Fruit fly (Drosophila melanogaster) whole organism, embryonic: ENCODE results near the gene Gem2.

Experiments used
- Adf1 ChIP-seq: fragments of 200-800 bp; sonication (Bioruptor generic); IDR thresholded peaks from 2 replicates; pipeline ENCODE4 v1.3.6; 2022; ENCODE audit warnings: missing biosample characterization, missing genetic modification characterization
- Antp ChIP-seq: fragments of 200-800 bp; sonication (Bioruptor generic); optimal IDR thresholded peaks from 3 replicates; lab custom pipeline; 2016; ENCODE audit warnings: missing biosample characterization, missing genetic modification characterization
- Atf3 ChIP-seq: fragments of 200-800 bp; sonication (Bioruptor generic); optimal IDR thresholded peaks from 3 replicates; lab custom pipeline; 2016; ENCODE audit warnings: missing biosample characterization, missing genetic modification characterization
- CG11093 ChIP-seq: fragments of 200-800 bp; sonication (Bioruptor generic); IDR thresholded peaks from 3 replicates; pipeline ENCODE4 v1.3.6; 2022; ENCODE audit warnings: missing biosample characterization, missing genetic modification characterization
- CG11560 ChIP-seq: fragments of 200-800 bp; sonication (Bioruptor generic); IDR thresholded peaks from 3 replicates; pipeline ENCODE4 v1.3.6; 2022; ENCODE audit warnings: missing biosample characterization, missing genetic modification characterization
- CG12391 ChIP-seq: fragments of 200-800 bp; sonication (Bioruptor generic); optimal IDR thresholded peaks from 3 replicates; lab custom pipeline; 2018; ENCODE audit warnings: missing biosample characterization, mild to moderate bottlenecking, missing genetic modification characterization, moderate library complexity
- CG17186 ChIP-seq: fragments of 200-800 bp; sonication (Bioruptor generic); optimal IDR thresholded peaks from 3 replicates; lab custom pipeline; 2017; ENCODE audit warnings: missing biosample characterization, missing genetic modification reagents, missing genetic modification characterization
- CG18619 ChIP-seq: fragments of 200-800 bp; sonication (Bioruptor generic); optimal IDR thresholded peaks from 3 replicates; lab custom pipeline; 2017; ENCODE audit warnings: missing biosample characterization, mild to moderate bottlenecking, missing genetic modification characterization
- CG2875 ChIP-seq: fragments of 200-800 bp; sonication (Bioruptor generic); optimal IDR thresholded peaks from 2 replicates; lab custom pipeline; 2017; ENCODE audit warnings: missing biosample characterization, mild to moderate bottlenecking, missing genetic modification characterization, missing genetic modification reagents
- CG3281 ChIP-seq: fragments of 200-800 bp; sonication (Bioruptor generic); optimal IDR thresholded peaks from 3 replicates; lab custom pipeline; 2017; ENCODE audit warnings: missing biosample characterization, mild to moderate bottlenecking, missing genetic modification characterization
- CG34224 ChIP-seq: fragments of 200-800 bp; sonication (Bioruptor generic); IDR thresholded peaks from 3 replicates; pipeline ENCODE4 v1.3.6; 2022; ENCODE audit warnings: missing biosample characterization, missing genetic modification characterization; ENCODE audit not compliant: partially characterized antibody
- CG3847 ChIP-seq: fragments of 200-800 bp; sonication (Bioruptor generic); IDR thresholded peaks from 2 replicates; pipeline ENCODE4 v1.3.6; 2022; ENCODE audit warnings: missing biosample characterization, missing genetic modification characterization
- CG3995 ChIP-seq: fragments of 200-800 bp; sonication (Bioruptor generic); optimal IDR thresholded peaks from 3 replicates; lab custom pipeline; 2016; ENCODE audit warnings: missing biosample characterization, missing genetic modification characterization
- CG43689 ChIP-seq: fragments of 200-800 bp; sonication (Bioruptor generic); IDR thresholded peaks from 2 replicates; pipeline ENCODE4 v1.3.6; 2022; ENCODE audit warnings: missing biosample characterization, missing genetic modification characterization
- CG5180 ChIP-seq: fragments of 200-800 bp; sonication (Bioruptor generic); optimal IDR thresholded peaks from 3 replicates; lab custom pipeline; 2017; ENCODE audit warnings: missing biosample characterization, missing genetic modification characterization, mild to moderate bottlenecking, moderate library complexity, missing genetic modification reagents
- CG6791 ChIP-seq: fragments of 200-800 bp; sonication (Bioruptor generic); IDR thresholded peaks from 3 replicates; pipeline ENCODE4 v1.3.6; 2022; ENCODE audit warnings: missing biosample characterization, missing genetic modification characterization; ENCODE audit not compliant: partially characterized antibody
- CG6854 ChIP-seq: fragments of 200-800 bp; sonication (Bioruptor generic); optimal IDR thresholded peaks from 3 replicates; lab custom pipeline; 2017; ENCODE audit warnings: missing biosample characterization, mild to moderate bottlenecking, missing genetic modification characterization
- CG8944 ChIP-seq: fragments of 200-800 bp; sonication (Bioruptor generic); optimal IDR thresholded peaks from 3 replicates; lab custom pipeline; 2016; ENCODE audit warnings: missing biosample characterization, missing genetic modification characterization
- CG9437 ChIP-seq: fragments of 200-800 bp; sonication (Bioruptor generic); optimal IDR thresholded peaks from 2 replicates; lab custom pipeline; 2018; ENCODE audit warnings: missing biosample characterization, mild to moderate bottlenecking, missing genetic modification characterization
- D19B ChIP-seq: fragments of 200-800 bp; sonication (Bioruptor generic); optimal IDR thresholded peaks from 2 replicates; lab custom pipeline; 2017; ENCODE audit warnings: missing biosample characterization, mild to moderate bottlenecking, missing genetic modification characterization
- Dll ChIP-seq: fragments of 200-800 bp; sonication (Bioruptor generic); IDR thresholded peaks from 4 replicates; pipeline ENCODE4 v1.3.6; 2022; ENCODE audit warnings: missing biosample characterization, missing genetic modification characterization; ENCODE audit not compliant: partially characterized antibody
- Fer1 ChIP-seq: fragments of 200-800 bp; sonication (Bioruptor generic); optimal IDR thresholded peaks from 2 replicates; lab custom pipeline; 2017; ENCODE audit warnings: missing biosample characterization, mild to moderate bottlenecking, missing genetic modification characterization
- H15 ChIP-seq: fragments of 200-800 bp; sonication (Bioruptor generic); IDR thresholded peaks from 3 replicates; pipeline ENCODE4 v1.3.6; 2022; ENCODE audit warnings: missing biosample characterization, missing genetic modification characterization
- NFAT ChIP-seq: fragments of 200-800 bp; sonication (Bioruptor generic); IDR thresholded peaks from 2 replicates; pipeline ENCODE4 v1.3.6; 2022; ENCODE audit warnings: missing biosample characterization, missing genetic modification characterization
- NK7.1 ChIP-seq: fragments of 200-800 bp; sonication (Bioruptor generic); optimal IDR thresholded peaks from 3 replicates; lab custom pipeline; 2016; ENCODE audit warnings: missing biosample characterization, missing genetic modification characterization
- Neu2 ChIP-seq: fragments of 200-800 bp; sonication (Bioruptor generic); optimal IDR thresholded peaks from 3 replicates; lab custom pipeline; 2016; ENCODE audit warnings: missing biosample characterization, missing genetic modification characterization, borderline replicate concordance
- Nf-YA ChIP-seq: fragments of 200-800 bp; sonication (Bioruptor generic); IDR thresholded peaks from 2 replicates; pipeline ENCODE4 v1.3.6; 2022; ENCODE audit warnings: missing biosample characterization, missing genetic modification characterization
- PHDP ChIP-seq: fragments of 200-800 bp; sonication (Bioruptor generic); optimal IDR thresholded peaks from 3 replicates; lab custom pipeline; 2018; ENCODE audit warnings: missing biosample characterization, mild to moderate bottlenecking, missing genetic modification characterization, moderate library complexity
- Sox102F ChIP-seq: fragments of 200-800 bp; sonication (Bioruptor generic); optimal IDR thresholded peaks from 2 replicates; lab custom pipeline; 2018; ENCODE audit warnings: missing biosample characterization, mild to moderate bottlenecking, missing genetic modification characterization, moderate library complexity
- TFAM ChIP-seq: fragments of 200-800 bp; sonication (Bioruptor generic); optimal IDR thresholded peaks from 2 replicates; lab custom pipeline; 2017; ENCODE audit warnings: missing biosample characterization, missing genetic modification characterization, inconsistent platforms
- Usf ChIP-seq: fragments of 200-800 bp; sonication (Bioruptor generic); optimal IDR thresholded peaks from 2 replicates; lab custom pipeline; 2017; ENCODE audit warnings: missing genotype, missing biosample characterization, missing genetic modification characterization
- ash1 ChIP-seq: fragments of 200-800 bp; sonication (Bioruptor generic); optimal IDR thresholded peaks from 2 replicates; lab custom pipeline; 2018; ENCODE audit warnings: missing biosample characterization, mild to moderate bottlenecking, missing genetic modification characterization
- bbx ChIP-seq: fragments of 200-800 bp; sonication (Bioruptor generic); IDR thresholded peaks from 2 replicates; pipeline ENCODE4 v1.3.6; 2022; ENCODE audit warnings: missing biosample characterization, missing genetic modification characterization; ENCODE audit not compliant: partially characterized antibody
- cato ChIP-seq: fragments of 200-800 bp; sonication (Bioruptor generic); optimal IDR thresholded peaks from 2 replicates; lab custom pipeline; 2016; ENCODE audit warnings: missing biosample characterization, missing genetic modification characterization, borderline replicate concordance
- cwo ChIP-seq: fragments of 200-800 bp; sonication (Bioruptor generic); optimal IDR thresholded peaks from 3 replicates; lab custom pipeline; 2017; ENCODE audit warnings: missing biosample characterization, missing genetic modification characterization, mild to moderate bottlenecking, moderate library complexity, missing genetic modification reagents
- dati ChIP-seq: fragments of 200-800 bp; sonication (Bioruptor generic); IDR thresholded peaks from 2 replicates; pipeline ENCODE4 v1.3.6; 2022; ENCODE audit warnings: missing biosample characterization, missing genetic modification characterization
- fu2 ChIP-seq: fragments of 200-800 bp; sonication (Bioruptor generic); optimal IDR thresholded peaks from 2 replicates; lab custom pipeline; 2016; ENCODE audit warnings: missing biosample characterization, missing genetic modification characterization
- lab ChIP-seq: fragments of 200-800 bp; sonication (Bioruptor generic); optimal IDR thresholded peaks from 3 replicates; lab custom pipeline; 2017; ENCODE audit warnings: missing biosample characterization, missing genetic modification characterization, mild to moderate bottlenecking, moderate library complexity, missing genetic modification reagents
- lola ChIP-seq, 3 experiments: fragments of >200 bp in 2 of 3; fragments of 200-800 bp in 1 of 3; sonication (Bioruptor generic) in 1 of 3; optimal IDR thresholded peaks; 2 replicates each; lab custom pipeline; 2017 to 2019; ENCODE audit warnings: missing biosample characterization in 3 of 3, missing genetic modification characterization in 3 of 3, mild to moderate bottlenecking in 1 of 3, moderate library complexity in 1 of 3
- nmo ChIP-seq: fragments of 200-800 bp; sonication (Bioruptor generic); optimal IDR thresholded peaks from 2 replicates; lab custom pipeline; 2018; ENCODE audit warnings: missing biosample characterization, mild to moderate bottlenecking, missing genetic modification characterization, moderate library complexity
- oc ChIP-seq: fragments of 200-800 bp; sonication (Bioruptor generic); optimal IDR thresholded peaks from 2 replicates; lab custom pipeline; 2018; ENCODE audit warnings: missing biosample characterization, mild to moderate bottlenecking, missing genetic modification characterization, moderate library complexity
- pfk ChIP-seq: fragments of 200-800 bp; sonication (Bioruptor generic); optimal IDR thresholded peaks from 2 replicates; lab custom pipeline; 2018; ENCODE audit warnings: missing biosample characterization, mild to moderate bottlenecking, missing genetic modification characterization, moderate library complexity
- pros ChIP-seq: fragments of 200-800 bp; sonication (Bioruptor generic); optimal IDR thresholded peaks from 3 replicates; lab custom pipeline; 2019; ENCODE audit warnings: missing biosample characterization, mild to moderate bottlenecking, missing genetic modification characterization, moderate library complexity
- run ChIP-seq: fragments of 200-800 bp; sonication (Bioruptor generic); optimal IDR thresholded peaks from 3 replicates; lab custom pipeline; 2018; ENCODE audit warnings: missing biosample characterization, mild to moderate bottlenecking, missing genetic modification characterization
- shn ChIP-seq: fragments of 200-800 bp; sonication (Bioruptor generic); optimal IDR thresholded peaks from 3 replicates; lab custom pipeline; 2016; ENCODE audit warnings: missing biosample characterization, missing genetic modification characterization
- sisA ChIP-seq: fragments of 200-800 bp; sonication (Bioruptor generic); IDR thresholded peaks from 2 replicates; pipeline ENCODE4 v1.3.6; 2022; ENCODE audit warnings: missing biosample characterization, missing genetic modification characterization
- tap ChIP-seq: fragments of 200-800 bp; optimal IDR thresholded peaks from 3 replicates; lab custom pipeline; 2019; ENCODE audit warnings: missing biosample characterization, mild to moderate bottlenecking, missing genetic modification characterization, moderate library complexity
- tgo ChIP-seq: fragments of 200-800 bp; sonication (Bioruptor generic); IDR thresholded peaks from 3 replicates; pipeline ENCODE4 v1.3.6; 2022; ENCODE audit warnings: missing biosample characterization, missing genetic modification characterization
- z ChIP-seq: fragments of 200-800 bp; sonication (Bioruptor generic); IDR thresholded peaks from 3 replicates; pipeline ENCODE4 v1.3.6; 2022; ENCODE audit warnings: missing biosample characterization, missing genetic modification characterization
- zen2 ChIP-seq: fragments of 200-800 bp; sonication (Bioruptor generic); IDR thresholded peaks from 3 replicates; pipeline ENCODE4 v1.3.6; 2022; ENCODE audit warnings: missing biosample characterization, missing genetic modification characterization; ENCODE audit not compliant: partially characterized antibody
- zfh2 ChIP-seq: fragments of 200-800 bp; sonication (Bioruptor generic); optimal IDR thresholded peaks from 2 replicates; lab custom pipeline; 2016; ENCODE audit warnings: missing biosample characterization, missing genetic modification characterization

Gene Gem2

DNA sequence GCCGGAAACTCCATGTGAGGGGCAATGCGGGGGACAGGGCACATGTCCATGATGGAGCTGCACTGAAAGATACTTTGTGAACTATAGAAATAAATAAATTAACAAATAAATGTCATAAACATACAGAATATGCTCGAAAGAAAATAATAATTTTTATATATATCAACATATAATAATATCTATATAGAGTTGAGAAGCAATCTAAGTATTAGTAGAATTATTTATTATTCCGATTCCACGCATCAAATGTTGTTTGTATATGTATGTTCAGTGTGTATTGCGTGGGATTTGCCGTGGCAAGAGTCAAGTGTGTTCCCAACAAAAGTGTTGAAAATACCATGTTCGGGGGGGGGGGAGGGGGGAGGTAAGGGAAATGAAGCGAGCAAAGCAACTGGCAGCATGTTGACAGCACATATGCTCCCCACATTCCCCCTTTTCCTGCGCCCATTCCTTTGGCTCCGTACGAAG is 43.3 kb downstream of the Gem2 start (continued):
- TF ChIP-seq lab = no peak
- peak; percentile 27 for TF ChIP-seq PHDP (tag; lab: Kevin White, UChicago)
- TF ChIP-seq CG3281 (GFP tag; lab: Kevin White, UChicago) = no peak
- no peak for TF ChIP-seq CG2875 (GFP tag; lab: Kevin White, UChicago)
- no peak for TF ChIP-seq H15 (GFP tag; lab: Robert Waterston, UW)
- no peak for TF ChIP-seq cwo (GFP tag; lab: Kevin White, UChicago)
- TF ChIP-seq Atf3 (GFP tag; lab: Kevin White, UChicago) = no peak
- TF ChIP-seq oc (tag; lab: Kevin White, UChicago) = peak; percentile 63
- TF ChIP-seq tgo (GFP tag; lab: Robert Waterston, UW) = no peak
- TF ChIP-seq Dll (GFP tag; lab: Robert Waterston, UW) = no peak
- TF ChIP-seq CG6791 (GFP tag; lab: Robert Waterston, UW) = no peak
- no peak for TF ChIP-seq CG18619 (GFP tag; lab: Kevin White, UChicago)
- no peak for TF ChIP-seq CG34224 (GFP tag; lab: Robert Waterston, UW)
- TF ChIP-seq Adf1 = no peak
- no peak for TF ChIP-seq dati (GFP tag; lab: Robert Waterston, UW)
- no peak for TF ChIP-seq Usf
- peak; percentile 58 for TF ChIP-seq Sox102F
- no peak for TF ChIP-seq zfh2 (GFP tag; lab: Kevin White, UChicago)
- TF ChIP-seq ash1 (GFP tag; lab: Kevin White, UChicago) = no peak
- no peak for TF ChIP-seq tap (tag; lab: Kevin White, UChicago)
- no peak for TF ChIP-seq sisA (GFP tag; lab: Robert Waterston, UW)
- no peak for TF ChIP-seq shn (GFP tag; lab: Kevin White, UChicago)
- peak in 1 of 3 experiments; percentile 61 for TF ChIP-seq lola (GFP tag; optimal IDR thresholded peaks at IDR 0.05; lab: Kevin White, UChicago)
- no peak for TF ChIP-seq zen2
- TF ChIP-seq nmo (GFP tag; lab: Kevin White, UChicago) = peak; percentile 48
- no peak for TF ChIP-seq NFAT (GFP tag; lab: Robert Waterston, UW)
- TF ChIP-seq pfk (GFP tag; lab: Kevin White, UChicago) = no peak
- TF ChIP-seq CG8944 (GFP tag; lab: Kevin White, UChicago) = no peak
- TF ChIP-seq TFAM (GFP tag; lab: Kevin White, UChicago) = no peak
- no peak for TF ChIP-seq pros
- TF ChIP-seq CG11560 (tag; lab: Robert Waterston, UW) = no peak
- no peak for TF ChIP-seq D19B (GFP tag; lab: Kevin White, UChicago)
- TF ChIP-seq run (tag; lab: Kevin White, UChicago) = no peak
- TF ChIP-seq CG12391 (tag; lab: Kevin White, UChicago) = peak; percentile 66
- no peak for TF ChIP-seq CG17186
- no peak for TF ChIP-seq NK7.1 (GFP tag; lab: Kevin White, UChicago)
- no peak for TF ChIP-seq CG3995 (GFP tag; lab: Kevin White, UChicago)
- no peak for TF ChIP-seq cato (GFP tag; lab: Kevin White, UChicago)
- TF ChIP-seq CG6854 (GFP tag; lab: Kevin White, UChicago) = no peak
- peak; percentile 23 for TF ChIP-seq CG9437
- no peak for TF ChIP-seq CG5180 (GFP tag; lab: Kevin White, UChicago)
- no peak for TF ChIP-seq z
- no peak for TF ChIP-seq fu2 (GFP tag; lab: Kevin White, UChicago)
- no peak for TF ChIP-seq Nf-YA (GFP tag; lab: Robert Waterston, UW)
- TF ChIP-seq Fer1 (GFP tag; lab: Kevin White, UChicago) = no peak
- TF ChIP-seq Antp (GFP tag; lab: Kevin White, UChicago) = no peak
- TF ChIP-seq bbx (GFP tag; lab: Robert Waterston, UW) = no peak
- no peak for TF ChIP-seq Neu2 (GFP tag; lab: Kevin White, UChicago)
- no peak for TF ChIP-seq CG11093 (GFP tag; lab: Robert Waterston, UW)
- TF ChIP-seq CG3847 (GFP tag; lab: Robert Waterston, UW) = no peak
- TF ChIP-seq CG43689 (GFP tag; lab: Robert Waterston, UW) = no peak
